Worm (Caenorhabditis elegans) whole organism, mixed stage, embryonic: ENCODE data around the gene tmem-184.

ENCODE experiments used
- M03D4.4 ChIP-seq: sonication (generic microtip); optimal IDR thresholded peaks from 2 replicates; lab custom pipeline; 2017; ENCODE audit warnings: mild to moderate bottlenecking, missing genetic modification characterization, missing compliant biosample characterization
- bed-3 ChIP-seq: fragments of 200-800 bp; sonication (Bioruptor generic); optimal IDR thresholded peaks from 3 replicates; lab custom pipeline; 2018; ENCODE audit warnings: mild to moderate bottlenecking, missing genetic modification characterization, moderate library complexity, missing compliant biosample characterization
- blmp-1 ChIP-seq: fragments of 150-350 bp; optimal IDR thresholded peaks from 2 replicates; lab custom pipeline; 2014; ENCODE audit warnings: missing biosample characterization, missing genetic modification characterization
- ceh-39 ChIP-seq: fragments of 150-350 bp; optimal IDR thresholded peaks from 2 replicates; lab custom pipeline; 2014; ENCODE audit warnings: missing biosample characterization, missing genetic modification characterization
- ceh-43 ChIP-seq: fragments of 200-800 bp; sonication (Bioruptor generic); optimal IDR thresholded peaks from 2 replicates; lab custom pipeline; 2018; ENCODE audit warnings: mild to moderate bottlenecking, missing genetic modification characterization, moderate library complexity, missing compliant biosample characterization
- ceh-83 ChIP-seq: fragments of 200-800 bp; sonication (Bioruptor generic); optimal IDR thresholded peaks from 2 replicates; lab custom pipeline; 2018; ENCODE audit warnings: mild to moderate bottlenecking, missing genetic modification characterization, missing compliant biosample characterization
- ces-1 ChIP-seq: fragments of 150-350 bp; optimal IDR thresholded peaks from 2 replicates; lab custom pipeline; 2014; ENCODE audit warnings: missing biosample characterization, missing genetic modification reagents, missing genetic modification characterization
- cnd-1 ChIP-seq: fragments of 200-800 bp; sonication (Bioruptor generic); optimal IDR thresholded peaks from 2 replicates; lab custom pipeline; 2018; ENCODE audit warnings: mild to moderate bottlenecking, missing genetic modification characterization, missing compliant biosample characterization
- drap-1 ChIP-seq: fragments of 200-800 bp; sonication (Bioruptor generic); optimal IDR thresholded peaks from 3 replicates; lab custom pipeline; 2018; ENCODE audit warnings: mild to moderate bottlenecking, missing genetic modification characterization, missing compliant biosample characterization
- elt-1 ChIP-seq: sonication (generic microtip); optimal IDR thresholded peaks from 2 replicates; lab custom pipeline; 2017; ENCODE audit warnings: missing genetic modification characterization, mild to moderate bottlenecking, missing compliant biosample characterization, antibody characterized with exemption, moderate library complexity, borderline replicate concordance; ENCODE audit not compliant: insufficient read depth
- elt-3 ChIP-seq: fragments of 150-350 bp; optimal IDR thresholded peaks from 2 replicates; lab custom pipeline; 2014; ENCODE audit warnings: missing biosample characterization, missing genetic modification characterization
- flh-1 ChIP-seq: fragments of 200-800 bp; sonication (Bioruptor generic); optimal IDR thresholded peaks from 2 replicates; lab custom pipeline; 2018; ENCODE audit warnings: mild to moderate bottlenecking, missing genetic modification characterization, moderate library complexity, missing compliant biosample characterization
- ham-2 ChIP-seq: fragments of 200-800 bp; sonication (Bioruptor generic); optimal IDR thresholded peaks from 2 replicates; lab custom pipeline; 2018; ENCODE audit warnings: mild to moderate bottlenecking, missing genetic modification characterization, missing compliant biosample characterization
- hlh-1 ChIP-seq: fragments of 150-350 bp; optimal IDR thresholded peaks from 2 replicates; lab custom pipeline; 2014; ENCODE audit warnings: missing biosample characterization, missing genetic modification reagents, missing genetic modification characterization
- lin-13 ChIP-seq: fragments of 150-350 bp; optimal IDR thresholded peaks from 2 replicates; lab custom pipeline; 2014; ENCODE audit warnings: missing biosample characterization, missing genetic modification characterization
- lin-32 ChIP-seq: fragments of 200-800 bp; sonication (Bioruptor generic); optimal IDR thresholded peaks from 2 replicates; lab custom pipeline; 2018; ENCODE audit warnings: mild to moderate bottlenecking, missing genetic modification characterization, missing compliant biosample characterization
- lsy-2 ChIP-seq: fragments of 150-350 bp; optimal IDR thresholded peaks from 2 replicates; lab custom pipeline; 2014; ENCODE audit warnings: missing biosample characterization, missing genetic modification characterization
- mab-5 ChIP-seq: fragments of 150-350 bp; optimal IDR thresholded peaks from 2 replicates; lab custom pipeline; 2014; ENCODE audit warnings: missing biosample characterization, missing genetic modification characterization
- mep-1 ChIP-seq: fragments of 150-350 bp; optimal IDR thresholded peaks from 2 replicates; lab custom pipeline; 2017; ENCODE audit warnings: missing biosample characterization, missing genetic modification reagents, missing genetic modification characterization, inconsistent platforms
- mls-2 ChIP-seq: sonication (generic microtip); optimal IDR thresholded peaks from 2 replicates; lab custom pipeline; 2016; ENCODE audit warnings: mild to moderate bottlenecking, missing genetic modification characterization, moderate library complexity, missing compliant biosample characterization
- nhr-12 ChIP-seq: fragments of 150-350 bp; optimal IDR thresholded peaks from 2 replicates; lab custom pipeline; 2014; ENCODE audit warnings: missing biosample characterization, missing genetic modification characterization
- nhr-2 ChIP-seq: fragments of 150-350 bp; optimal IDR thresholded peaks from 2 replicates; lab custom pipeline; 2014; ENCODE audit warnings: missing biosample characterization, missing genetic modification characterization
- nhr-237 ChIP-seq: fragments of 150-350 bp; optimal IDR thresholded peaks from 2 replicates; lab custom pipeline; 2014; ENCODE audit warnings: missing biosample characterization, missing genetic modification characterization
- nhr-28 ChIP-seq: fragments of 150-350 bp; optimal IDR thresholded peaks from 2 replicates; lab custom pipeline; 2014; ENCODE audit warnings: missing biosample characterization, missing genetic modification characterization
- nhr-76 ChIP-seq: sonication (generic microtip); optimal IDR thresholded peaks from 2 replicates; lab custom pipeline; 2017; ENCODE audit warnings: missing biosample characterization, missing genetic modification characterization
- pha-4 ChIP-seq: fragments of 150-350 bp; optimal IDR thresholded peaks from 2 replicates; lab custom pipeline; 2018; ENCODE audit warnings: missing biosample characterization, missing genetic modification reagents, missing genetic modification characterization
- sem-2 ChIP-seq: fragments of 200-800 bp; sonication (Bioruptor generic); optimal IDR thresholded peaks from 2 replicates; lab custom pipeline; 2018; ENCODE audit warnings: mild to moderate bottlenecking, missing genetic modification characterization, missing compliant biosample characterization
- snpc-4 ChIP-seq: fragments of 150-350 bp; optimal IDR thresholded peaks from 2 replicates; lab custom pipeline; 2014; ENCODE audit warnings: missing biosample characterization, missing genetic modification characterization
- sptf-1 ChIP-seq: sonication (generic microtip); optimal IDR thresholded peaks from 2 replicates; lab custom pipeline; 2017; ENCODE audit warnings: mild to moderate bottlenecking, missing genetic modification characterization, moderate library complexity, missing compliant biosample characterization
- tbx-8 ChIP-seq: fragments of 200-800 bp; sonication (Bioruptor generic); optimal IDR thresholded peaks from 2 replicates; lab custom pipeline; 2018; ENCODE audit warnings: mild to moderate bottlenecking, missing genetic modification characterization, moderate library complexity, missing compliant biosample characterization
- unc-120 ChIP-seq: sonication (generic microtip); optimal IDR thresholded peaks from 2 replicates; lab custom pipeline; 2017; ENCODE audit warnings: missing genetic modification characterization, missing compliant biosample characterization; ENCODE audit not compliant: poor library complexity, severe bottlenecking
- unc-39 ChIP-seq: fragments of 150-350 bp; optimal IDR thresholded peaks from 2 replicates; lab custom pipeline; 2014; ENCODE audit warnings: missing biosample characterization, missing genetic modification characterization
- unc-62 ChIP-seq: fragments of 150-350 bp; optimal IDR thresholded peaks from 2 replicates; lab custom pipeline; 2014; ENCODE audit warnings: missing biosample characterization, missing genetic modification reagents, missing genetic modification characterization
- zip-8 ChIP-seq: fragments of 150-350 bp; optimal IDR thresholded peaks from 2 replicates; lab custom pipeline; 2014; ENCODE audit warnings: missing biosample characterization, missing genetic modification characterization
- ztf-11 ChIP-seq: fragments of 150-350 bp; optimal IDR thresholded peaks from 2 replicates; lab custom pipeline; 2014; ENCODE audit warnings: missing biosample characterization, missing genetic modification characterization

The tmem-184 gene

ce11 chrX:14751911-14752310, 45.2 kb upstream of the tmem-184 start, which contains the start of gene C05G5.3:
TSS of gene C05G5.3 (minus strand) at chrX:14752011.
- TF ChIP-seq ceh-43 (GFP tag; lab: Kevin White, UChicago) (no peak), unc-62 (GFP tag; lab: Kevin White, UChicago) (no peak), lin-32 (GFP tag; lab: Kevin White, UChicago) (no peak)
- TF ChIP-seq, all 35 proteins: peak for 0

ce11 chrX:14746948-14747347, 40.3 kb upstream of the tmem-184 start, which contains the start of gene C05G5.2:
TSS of gene C05G5.2 (plus strand) at chrX:14747303.
- TF ChIP-seq lin-32 (GFP tag; lab: Kevin White, UChicago) (no peak), blmp-1 (tag; lab: Kevin White, UChicago) (no peak), lsy-2 (peak; percentile 68), ztf-11 (no peak), ceh-43 (GFP tag; lab: Kevin White, UChicago) (peak; percentile 6), unc-120 (tag; lab: Kevin White, UChicago) (peak; percentile 66), lin-13 (tag; lab: Kevin White, UChicago) (peak; percentile 51), zip-8 (tag; lab: Kevin White, UChicago) (no peak), nhr-76 (tag; lab: Kevin White, UChicago) (no peak), ceh-39 (tag; lab: Kevin White, UChicago) (peak; percentile 39), elt-3 (tag; lab: Kevin White, UChicago) (peak; percentile 56), pha-4 (tag; lab: Kevin White, UChicago) (peak; percentile 41), elt-1 (tag; lab: Kevin White, UChicago) (no peak), mep-1 (tag; lab: Kevin White, UChicago) (peak; percentile 92), cnd-1 (peak; percentile 49), nhr-237 (tag; lab: Kevin White, UChicago) (peak; percentile 75), unc-62 (GFP tag; lab: Kevin White, UChicago) (peak; percentile 33), flh-1 (GFP tag; lab: Kevin White, UChicago) (no peak), sptf-1 (tag; lab: Kevin White, UChicago) (peak; percentile 36), mls-2 (peak; percentile 47), nhr-12 (no peak), tbx-8 (GFP tag; lab: Kevin White, UChicago) (no peak), nhr-2 (tag; lab: Kevin White, UChicago) (peak; percentile 16), M03D4.4 (tag; lab: Kevin White, UChicago) (peak; percentile 27), nhr-28 (tag; lab: Kevin White, UChicago) (no peak), snpc-4 (no peak), sem-2 (GFP tag; lab: Kevin White, UChicago) (no peak), bed-3 (no peak), ham-2 (GFP tag; lab: Kevin White, UChicago) (no peak), ceh-83 (GFP tag; lab: Kevin White, UChicago) (peak; percentile 16), unc-39 (tag; lab: Kevin White, UChicago) (no peak), mab-5 (tag; lab: Kevin White, UChicago) (no peak), hlh-1 (tag; lab: Kevin White, UChicago) (peak; percentile 12), drap-1 (GFP tag; lab: Kevin White, UChicago) (no peak), ces-1 (GFP tag; lab: Kevin White, UChicago) (peak; percentile 42)

ce11 chrX:14745218-14745617, 38.6 kb upstream of the tmem-184 start:
- no peak for TF ChIP-seq bed-3
- TF ChIP-seq ceh-39 (tag; lab: Kevin White, UChicago), result no peak
- TF ChIP-seq sptf-1 (tag; lab: Kevin White, UChicago), result no peak
- TF ChIP-seq blmp-1 (tag; lab: Kevin White, UChicago), result no peak
- no peak for TF ChIP-seq lsy-2
- no peak for TF ChIP-seq pha-4 (tag; lab: Kevin White, UChicago)
- no peak for TF ChIP-seq sem-2 (GFP tag; lab: Kevin White, UChicago)
- no peak for TF ChIP-seq elt-1 (tag; lab: Kevin White, UChicago)
- no peak for TF ChIP-seq mab-5 (tag; lab: Kevin White, UChicago)
- TF ChIP-seq tbx-8 (GFP tag; lab: Kevin White, UChicago), result no peak
- no peak for TF ChIP-seq mls-2
- no peak for TF ChIP-seq ces-1 (GFP tag; lab: Kevin White, UChicago)
- no peak for TF ChIP-seq nhr-28 (tag; lab: Kevin White, UChicago)
- no peak for TF ChIP-seq snpc-4
